Worm (Caenorhabditis elegans) whole organism, L1 larva: ENCODE data around the gene pek-1.
A peak's percentile ranks its signal among the peaks of the same experiment; 100 is the strongest.

Experiments
- C34B4.2 ChIP-seq: sonication (generic microtip); optimal IDR thresholded peaks from 2 replicates; lab custom pipeline; 2017; ENCODE audit warnings: mild to moderate bottlenecking, missing genetic modification characterization, missing compliant biosample characterization
- efl-1 ChIP-seq, 4 experiments: fragments of 150-350 bp; optimal IDR thresholded peaks in 3 of 4; peaks in 1 of 4; 1 replicate in 1 of 4; 2 replicates in 3 of 4; lab custom pipeline; 2014; ENCODE audit warnings: missing biosample characterization in 2 of 4, missing genetic modification characterization in 2 of 4, missing genetic modification reagents in 2 of 4
- egl-13 ChIP-seq: sonication (generic microtip); optimal IDR thresholded peaks from 2 replicates; lab custom pipeline; 2016; ENCODE audit warnings: missing genotype, missing genetic modification reagents, missing genetic modification characterization, missing compliant biosample characterization
- lin-14 ChIP-seq: fragments of 200-800 bp; sonication (Bioruptor generic); optimal IDR thresholded peaks from 2 replicates; lab custom pipeline; 2018; ENCODE audit warnings: mild to moderate bottlenecking, missing genetic modification characterization, moderate library complexity, missing compliant biosample characterization
- nhr-84 ChIP-seq: sonication (generic microtip); optimal IDR thresholded peaks from 2 replicates; lab custom pipeline; 2017; ENCODE audit warnings: missing biosample characterization, missing genetic modification characterization

Gene pek-1

ce11 chrX:11364914-11365313, 49.8 kb downstream of the pek-1 start:
- peak; percentile 43 for TF ChIP-seq lin-14
- TF ChIP-seq efl-1 (optimal IDR thresholded peaks at IDR 0.05; lab: Kevin White, UChicago) = no peak
- TF ChIP-seq efl-1 (GFP tag; optimal IDR thresholded peaks at IDR 0.05 in 1 of 2; lab: Kevin White, UChicago) = peak in 1 of 2 experiments; percentile 34
- TF ChIP-seq C34B4.2 (tag; lab: Kevin White, UChicago) = no peak
- no peak for TF ChIP-seq egl-13 (tag; lab: Kevin White, UChicago)
- TF ChIP-seq nhr-84 (tag; lab: Kevin White, UChicago) = no peak
